Worm (Caenorhabditis elegans): ENCODE measurements around the gene R03H10.4.

Gene R03H10.4

DNA sequence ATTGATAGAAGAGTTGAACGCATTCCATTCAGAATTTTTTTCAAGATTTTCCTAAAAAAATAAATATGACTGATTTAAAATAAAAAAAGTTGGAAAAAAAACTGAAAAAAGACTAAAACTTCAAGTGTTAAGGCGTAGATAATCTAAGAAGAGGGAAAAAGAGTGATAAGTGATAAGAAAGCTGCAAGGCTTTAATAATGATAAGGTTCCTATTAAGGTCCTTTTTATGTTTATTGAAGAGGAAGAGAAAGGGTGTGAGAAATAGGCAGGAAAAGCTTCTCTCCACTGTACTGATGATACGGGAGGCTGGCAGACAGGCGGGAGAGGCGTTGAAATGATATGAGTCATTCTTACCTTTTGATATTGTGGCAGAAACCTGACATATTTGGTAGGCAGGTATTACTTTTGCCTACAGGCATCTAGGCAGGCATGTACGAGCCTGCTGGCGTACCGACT, 35.5 kb upstream of the R03H10.4 start, which contains the start of gene mth-1:
TSS of gene mth-1 (minus strand) at position 51 of the 456 bp plus-strand sequence.
- peak; percentile 46 for TF ChIP-seq nhr-80 (tag; optimal IDR thresholded peaks at IDR 0.05)
- no peak for TF ChIP-seq K12H6.12 (tag; optimal IDR thresholded peaks at IDR 0.05)

DNA sequence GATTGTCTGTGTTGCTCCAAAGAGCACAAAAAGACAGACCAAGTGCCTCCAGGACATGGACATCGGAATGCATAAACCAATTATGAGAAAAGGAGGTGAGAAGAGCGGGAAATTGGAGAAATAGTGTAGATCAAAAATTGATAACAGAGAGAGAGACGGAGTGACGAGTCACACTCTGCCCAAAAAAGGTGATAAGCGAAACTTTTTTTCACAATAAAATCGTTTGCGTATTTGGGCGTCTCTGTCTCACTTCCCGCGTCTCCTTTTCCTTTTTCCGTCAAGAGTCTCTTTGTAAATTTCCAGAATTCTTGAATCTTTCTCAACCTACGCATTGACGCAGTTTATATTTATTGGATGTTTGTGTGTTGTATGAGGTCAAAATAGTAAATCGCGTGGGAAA, 25.8 kb upstream of the R03H10.4 start, which contains the start of gene mth-2:
TSS of gene mth-2 (minus strand) at position 188 of the 400 bp plus-strand sequence.
- TF ChIP-seq repo-1 (tag; optimal IDR thresholded peaks at IDR 0.05) (no peak), nhr-80 (tag; optimal IDR thresholded peaks at IDR 0.05) (peak; percentile 94), B0336.3 (GFP tag; IDR thresholded peaks at IDR 0.05) (0 out of 2 replicates have a peak, but pooled peaks have one; percentile 34), nfyb-1 (GFP tag; IDR thresholded peaks at IDR 0.05) (peak; percentile 34; the same call in 1 of the 2 replicates), ztf-18 (tag; optimal IDR thresholded peaks at IDR 0.05) (no peak), dox-1 (GFP tag; IDR thresholded peaks at IDR 0.05) (peak; percentile 63), ekl-4 (GFP tag; IDR thresholded peaks at IDR 0.05) (no peak)

DNA sequence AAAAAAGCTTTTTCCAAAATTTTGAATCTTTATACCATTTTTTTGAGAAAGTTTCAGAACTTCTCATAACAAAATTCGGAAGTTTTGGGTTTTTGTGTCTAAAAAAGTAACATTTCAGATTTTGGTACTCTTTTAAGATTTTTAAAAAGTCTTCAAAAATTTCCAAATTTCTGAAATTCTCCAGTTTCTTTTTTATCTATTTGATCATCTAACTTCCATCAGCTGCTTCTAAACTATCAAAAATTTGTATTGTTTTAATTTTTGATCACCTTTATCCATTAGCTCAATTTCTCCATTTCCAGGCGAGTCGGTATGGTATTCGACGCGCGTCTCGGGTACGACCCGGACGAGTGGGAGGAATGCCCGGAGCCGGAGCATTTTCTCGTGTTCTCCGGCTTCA, 18.1 kb upstream of the R03H10.4 start, which contains the start of gene cpna-1:
TSS of gene cpna-1 (plus strand) at position 301 of the 400 bp plus-strand sequence.
- TF ChIP-seq F33H1.4 (GFP tag; IDR thresholded peaks at IDR 0.05) (no peak), ceh-27 (GFP tag; optimal IDR thresholded peaks at IDR 0.05) (no peak), hsf-1 (GFP tag; IDR thresholded peaks at IDR 0.05) (no peak), rcor-1 (GFP tag; IDR thresholded peaks at IDR 0.05) (no peak), ztf-28 (GFP tag; IDR thresholded peaks at IDR 0.05) (no peak), zfh-2 (GFP tag; conservative IDR thresholded peaks at IDR 0.05) (no peak), somi-1 (GFP tag; optimal IDR thresholded peaks at IDR 0.05) (no peak), ama-1 (optimal IDR thresholded peaks at IDR 0.05) (no peak), ama-1 (GFP tag; optimal IDR thresholded peaks at IDR 0.05) (no peak), madf-6 (GFP tag; IDR thresholded peaks at IDR 0.05) (no peak), madf-8 (GFP tag; conservative IDR thresholded peaks at IDR 0.05) (no peak), repo-1 (tag; optimal IDR thresholded peaks at IDR 0.05) (no peak), zim-3 (tag; optimal IDR thresholded peaks at IDR 0.05) (no peak), let-526 (GFP tag; IDR thresholded peaks at IDR 0.05) (no peak), C17E4.6 (GFP tag; IDR thresholded peaks at IDR 0.05) (no peak), sea-2 (GFP tag; IDR thresholded peaks at IDR 0.05) (no peak), ceh-100 (GFP tag; IDR thresholded peaks at IDR 0.05) (no peak)

DNA sequence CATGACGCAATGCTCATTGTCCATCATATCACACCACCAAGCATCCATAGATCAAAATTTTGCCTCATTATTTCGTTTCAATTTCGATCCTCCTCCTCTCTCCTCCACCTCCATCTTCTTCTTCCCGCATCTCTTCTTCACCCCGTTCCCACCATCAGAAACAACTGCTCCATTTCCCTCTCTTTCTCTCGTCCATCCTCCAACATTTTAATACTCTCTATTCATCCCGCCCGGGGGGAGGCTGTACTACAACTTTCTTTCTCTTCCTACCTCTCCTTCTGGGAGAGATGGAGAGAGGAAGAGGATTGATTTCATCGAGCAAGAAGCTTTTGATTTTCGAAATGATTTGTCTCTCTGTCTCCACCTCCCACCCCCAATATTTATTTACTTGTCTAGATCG, 15.7 kb upstream of the R03H10.4 start:
- TF ChIP-seq ets-4 (GFP tag; optimal IDR thresholded peaks at IDR 0.05), result no peak
- TF ChIP-seq ztf-3 (GFP tag; optimal IDR thresholded peaks at IDR 0.05), result no peak
- TF ChIP-seq F22D6.2 (tag; optimal IDR thresholded peaks at IDR 0.05), result no peak
- TF ChIP-seq snpc-4 (GFP tag; optimal IDR thresholded peaks at IDR 0.05), result no peak
- TF ChIP-seq snpc-4 (tag; optimal IDR thresholded peaks at IDR 0.05), result no peak
- no peak for TF ChIP-seq ceh-58 (GFP tag; IDR thresholded peaks at IDR 0.05)
- no peak for TF ChIP-seq him-1 (tag; optimal IDR thresholded peaks at IDR 0.05)
- TF ChIP-seq ztf-6 (GFP tag; IDR thresholded peaks at IDR 0.05), result no peak
- TF ChIP-seq ztf-28 (GFP tag; IDR thresholded peaks at IDR 0.05), result no peak
- no peak for TF ChIP-seq cebp-1 (GFP tag; IDR thresholded peaks at IDR 0.05)
- no peak for TF ChIP-seq cebp-1 (tag; optimal IDR thresholded peaks at IDR 0.05)
- no peak for TF ChIP-seq somi-1 (GFP tag; optimal IDR thresholded peaks at IDR 0.05)
- TF ChIP-seq T07F8.4 (tag; optimal IDR thresholded peaks at IDR 0.05), result no peak
- no peak for TF ChIP-seq nhr-120 (GFP tag; IDR thresholded peaks at IDR 0.05)
- TF ChIP-seq B0336.3 (GFP tag; IDR thresholded peaks at IDR 0.05), result no peak
- TF ChIP-seq ztf-26 (tag; optimal IDR thresholded peaks at IDR 0.05), result no peak
- TF ChIP-seq chd-7 (tag; optimal IDR thresholded peaks at IDR 0.05), result no peak
- TF ChIP-seq F57C9.4 (tag; optimal IDR thresholded peaks at IDR 0.05), result no peak
- TF ChIP-seq nhr-27 (tag; optimal IDR thresholded peaks at IDR 0.05), result no peak
